Worm (Caenorhabditis elegans) whole organism, L4 larva: Measurements from ENCODE around the gene K03A11.1.

Source experiments
- F26F4.8 ChIP-seq: fragments of 200-800 bp; sonication (Bioruptor generic); conservative IDR thresholded peaks from 2 replicates; pipeline ENCODE4 v1.3.6; 2022; ENCODE audit warnings: missing genetic modification characterization, missing compliant biosample characterization
- ama-1 ChIP-seq: fragments of 150-350 bp; optimal IDR thresholded peaks from 2 replicates; lab custom pipeline; 2014; ENCODE audit warnings: inconsistent platforms, mixed read lengths
- ces-1 ChIP-seq: fragments of 150-350 bp; sonication (generic microtip); optimal IDR thresholded peaks from 4 replicates; lab custom pipeline; 2014; ENCODE audit warnings: missing biosample characterization, missing genetic modification reagents, missing genetic modification characterization
- lin-1 ChIP-seq: fragments of 200-800 bp; sonication (Bioruptor generic); IDR thresholded peaks from 2 replicates; pipeline ENCODE4 v1.3.6; 2022; ENCODE audit warnings: missing genetic modification reagents, missing genetic modification characterization, missing compliant biosample characterization
- lin-15B ChIP-seq: fragments of 150-350 bp; sonication (generic microtip); optimal IDR thresholded peaks from 3 replicates; lab custom pipeline; 2014; ENCODE audit warnings: missing biosample characterization, missing genetic modification characterization
- lsy-2 ChIP-seq, 2 experiments: fragments of 150-350 bp in 1 of 2; sonication (generic microtip) in 1 of 2; optimal IDR thresholded peaks; 2 replicates each; lab custom pipeline; 2014 to 2017; ENCODE audit warnings: missing biosample characterization in 2 of 2, missing genetic modification characterization in 2 of 2
- mdt-29 ChIP-seq: fragments of 200-800 bp; sonication (Bioruptor generic); IDR thresholded peaks from 2 replicates; pipeline ENCODE4 v1.3.6; 2022; ENCODE audit warnings: missing genetic modification reagents, missing genetic modification characterization, missing compliant biosample characterization
- nhr-10 ChIP-seq: fragments of 150-350 bp; optimal IDR thresholded peaks from 2 replicates; lab custom pipeline; 2014; ENCODE audit warnings: missing biosample characterization, missing genetic modification characterization
- pqm-1 ChIP-seq: sonication (generic microtip); optimal IDR thresholded peaks from 2 replicates; lab custom pipeline; 2017; ENCODE audit warnings: missing biosample characterization, missing genetic modification characterization
- spr-1 ChIP-seq: sonication (generic microtip); optimal IDR thresholded peaks from 2 replicates; lab custom pipeline; 2016; ENCODE audit warnings: mild to moderate bottlenecking, missing genetic modification characterization, missing compliant biosample characterization

ce11 chrX:13074373-13074772 lies 22.9 kb downstream of the K03A11.1 start, which contains the start of gene ceh-28:
- no peak for TF ChIP-seq pqm-1 (tag; lab: Kevin White, UChicago)
- no peak for TF ChIP-seq lin-15B
- TF ChIP-seq lsy-2 (tag; optimal IDR thresholded peaks at IDR 0.05; lab: Kevin White, UChicago): no peak
- no peak for TF ChIP-seq ama-1
- no peak for TF ChIP-seq mdt-29 (GFP tag; lab: Robert Waterston, UW)
- no peak for TF ChIP-seq spr-1
- no peak for TF ChIP-seq ces-1 (GFP tag; lab: Kevin White, UChicago)
- no peak for TF ChIP-seq F26F4.8 (GFP tag; lab: Robert Waterston, UW)
- TF ChIP-seq lin-1 (GFP tag; lab: Robert Waterston, UW): no peak
- no peak for TF ChIP-seq nhr-10
